Worm (Caenorhabditis elegans): ENCODE results near the gene dhs-28.

Gene dhs-28

DNA sequence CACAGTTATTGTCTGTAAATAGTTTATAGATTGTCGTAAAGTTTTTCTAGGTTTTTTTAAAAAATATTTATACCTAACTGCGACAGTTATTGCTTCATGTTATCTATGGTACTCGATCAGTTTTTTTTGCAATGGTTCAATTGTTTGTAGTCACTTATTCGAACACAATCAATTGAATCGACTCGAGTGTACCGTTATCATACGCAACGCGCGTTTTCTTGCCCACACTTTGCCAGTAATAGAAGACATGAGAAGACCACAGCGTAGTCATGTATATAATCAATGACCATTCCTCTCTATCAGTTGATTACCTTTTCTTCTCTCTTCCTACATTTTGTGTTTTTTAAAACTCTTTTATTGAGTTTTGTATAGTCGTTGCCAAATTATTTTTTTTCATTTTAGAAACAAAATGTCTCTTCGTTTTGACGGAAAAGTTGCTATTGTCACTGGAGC lies at the start of gene dhs-28:
Gene dhs-28, plus strand, starts transcription at position 403 of the 453 bp plus-strand sequence.
- no peak for TF ChIP-seq W03F9.2 (tag; optimal IDR thresholded peaks at IDR 0.05)
- no peak for TF ChIP-seq him-1 (tag; optimal IDR thresholded peaks at IDR 0.05)
- no peak for TF ChIP-seq dao-5 (tag; optimal IDR thresholded peaks at IDR 0.05)

DNA sequence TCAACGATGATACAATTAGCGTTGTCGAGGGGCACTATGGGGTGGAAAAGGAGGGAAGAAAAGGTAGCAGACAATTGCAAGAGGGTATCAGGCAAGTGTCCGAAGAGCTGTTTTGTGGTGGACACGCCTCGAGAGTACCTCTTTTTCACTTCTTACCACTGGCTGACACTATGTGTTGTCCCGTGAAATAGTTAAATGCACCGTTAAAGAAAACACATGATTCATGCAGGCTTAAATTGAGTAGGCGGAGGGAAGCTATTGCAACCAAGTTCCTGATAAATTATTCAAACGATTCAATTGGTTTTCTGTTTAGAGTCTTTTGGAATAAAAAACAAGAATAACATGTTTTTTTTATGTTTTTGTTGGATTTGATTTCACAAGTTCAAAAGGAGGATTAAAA lies 40.2 kb upstream of the dhs-28 start, which contains the start of gene irk-1:
Gene irk-1, minus strand, starts transcription at position 101 of the 400 bp plus-strand sequence.
- TF ChIP-seq W03F9.2 (tag; optimal IDR thresholded peaks at IDR 0.05) (no peak), dao-5 (tag; optimal IDR thresholded peaks at IDR 0.05) (no peak), him-1 (tag; optimal IDR thresholded peaks at IDR 0.05) (no peak)

DNA sequence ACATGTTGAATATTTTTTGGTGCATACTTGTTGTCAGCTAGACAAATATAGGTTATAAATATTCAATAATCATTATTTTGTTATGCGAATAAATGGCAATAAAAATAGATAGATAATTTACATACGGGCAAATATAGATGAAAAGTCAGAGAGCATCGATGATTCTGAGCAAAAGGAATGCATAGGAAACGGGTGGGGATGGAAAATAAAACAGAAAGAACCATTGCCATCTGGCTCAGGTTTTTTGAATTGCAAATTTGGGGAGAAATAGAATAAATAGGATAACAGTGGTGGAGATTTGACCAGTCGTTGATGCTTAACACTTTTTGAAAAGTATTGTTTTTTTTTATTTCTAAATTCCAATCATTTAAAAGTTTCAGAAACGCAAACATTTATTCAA lies 35.4 kb upstream of the dhs-28 start, which contains the start of gene idpp-6:
Gene idpp-6, plus strand, starts transcription at position 301 of the 400 bp plus-strand sequence.
- no peak for TF ChIP-seq dao-5 (tag; optimal IDR thresholded peaks at IDR 0.05)
- no peak for TF ChIP-seq W03F9.2 (tag; optimal IDR thresholded peaks at IDR 0.05)
- TF ChIP-seq him-1 (tag; optimal IDR thresholded peaks at IDR 0.05): no peak

DNA sequence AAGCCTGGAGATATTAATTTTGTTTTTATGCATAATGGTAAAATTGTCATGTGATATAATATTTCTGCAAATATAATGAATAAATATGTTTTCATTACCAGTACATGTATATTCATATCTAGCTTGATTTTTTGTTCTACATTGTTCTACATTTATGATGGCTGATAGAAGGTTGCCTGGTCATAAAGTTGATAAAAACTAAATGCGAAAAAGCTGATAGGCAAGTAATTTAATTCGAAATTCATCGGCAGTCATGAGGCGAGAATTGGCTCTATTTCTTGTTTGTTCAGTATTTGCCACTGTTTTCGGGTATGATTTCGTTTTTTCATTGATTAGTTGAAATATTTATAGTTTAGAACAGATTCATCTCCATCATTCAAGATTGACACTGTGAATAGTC lies 34.1 kb upstream of the dhs-28 start, which contains the start of gene bgal-2:
Gene bgal-2, plus strand, starts transcription at position 231 of the 400 bp plus-strand sequence.
- no peak for TF ChIP-seq W03F9.2 (tag; optimal IDR thresholded peaks at IDR 0.05)
- TF ChIP-seq dao-5 (tag; optimal IDR thresholded peaks at IDR 0.05): no peak
- TF ChIP-seq him-1 (tag; optimal IDR thresholded peaks at IDR 0.05): no peak

DNA sequence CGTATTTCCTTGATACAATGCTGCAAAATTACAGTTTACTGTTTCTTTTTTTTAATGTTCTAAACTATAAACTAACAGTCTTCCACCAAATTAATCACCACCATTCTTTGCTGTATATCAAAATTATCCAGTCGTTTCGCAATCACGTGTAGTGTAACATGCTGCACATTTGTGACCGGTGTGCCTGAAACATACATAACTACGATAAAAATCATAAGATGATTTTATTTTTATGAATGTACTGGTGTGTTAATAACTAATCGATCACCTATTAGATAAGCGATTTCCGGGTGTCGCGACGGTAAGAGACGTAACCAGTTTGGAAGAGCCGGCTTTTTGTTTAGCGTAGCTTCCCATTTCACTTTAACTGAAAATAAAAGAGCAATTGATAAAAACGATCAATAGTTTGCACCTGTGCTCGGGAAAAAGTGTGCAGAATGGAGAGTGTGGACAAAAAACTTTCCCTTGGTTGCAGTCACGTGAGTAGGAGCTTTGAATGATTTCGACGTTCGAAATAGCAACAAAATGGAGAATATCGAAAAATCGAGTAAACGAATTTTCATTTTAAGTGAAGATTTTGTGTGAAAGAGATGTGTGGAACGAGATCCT lies 29.2 kb upstream of the dhs-28 start, which contains the start of gene sgca-1:
Gene sgca-1, minus strand, starts transcription at position 584 of the 609 bp plus-strand sequence.
- TF ChIP-seq W03F9.2 (tag; optimal IDR thresholded peaks at IDR 0.05) (no peak), him-1 (tag; optimal IDR thresholded peaks at IDR 0.05) (no peak), dao-5 (tag; optimal IDR thresholded peaks at IDR 0.05) (no peak)

DNA sequence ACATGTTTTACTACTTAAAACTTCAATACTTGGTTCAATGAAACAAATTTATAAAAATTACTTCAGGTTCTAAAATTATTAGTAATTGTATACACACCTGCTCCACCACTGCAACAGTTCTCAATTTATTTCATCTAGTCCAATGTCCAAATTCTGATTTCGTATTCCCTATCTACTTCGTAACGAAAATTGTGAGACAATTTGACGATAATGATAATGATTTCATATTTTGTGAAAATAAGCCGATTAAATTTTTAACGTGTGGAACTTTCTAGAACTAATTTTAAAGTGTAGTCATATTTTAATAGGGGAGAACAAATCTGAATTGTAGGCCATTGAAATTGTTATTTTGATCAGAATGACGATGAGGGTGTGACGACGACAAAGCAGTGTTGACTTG lies 27.8 kb upstream of the dhs-28 start:
- TF ChIP-seq dao-5 (tag; optimal IDR thresholded peaks at IDR 0.05) (no peak), W03F9.2 (tag; optimal IDR thresholded peaks at IDR 0.05) (no peak), him-1 (tag; optimal IDR thresholded peaks at IDR 0.05) (no peak)

DNA sequence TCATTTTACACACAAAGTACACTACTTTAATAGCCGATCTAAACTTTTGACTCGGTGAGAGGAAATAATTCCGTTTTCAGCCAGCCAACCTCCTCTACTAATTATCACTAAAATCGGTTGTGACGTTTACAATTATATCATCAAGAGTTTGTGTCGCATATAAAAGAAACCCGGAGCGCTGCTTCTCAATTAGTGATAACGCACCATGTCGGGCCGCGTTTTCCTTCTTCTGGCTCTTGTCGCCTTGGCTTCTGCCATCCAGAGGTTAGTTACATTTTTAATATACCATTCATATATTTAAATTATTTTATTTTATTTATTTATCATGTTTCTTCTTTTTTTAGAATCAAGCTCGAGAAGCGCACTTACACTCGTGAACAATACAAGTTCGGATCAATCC lies 27.3 kb upstream of the dhs-28 start, which contains the start of gene asp-3:
Gene asp-3, plus strand, starts transcription at position 79 of the 400 bp plus-strand sequence.
- TF ChIP-seq dao-5 (tag; optimal IDR thresholded peaks at IDR 0.05) (no peak), W03F9.2 (tag; optimal IDR thresholded peaks at IDR 0.05) (no peak), him-1 (tag; optimal IDR thresholded peaks at IDR 0.05) (no peak)

DNA sequence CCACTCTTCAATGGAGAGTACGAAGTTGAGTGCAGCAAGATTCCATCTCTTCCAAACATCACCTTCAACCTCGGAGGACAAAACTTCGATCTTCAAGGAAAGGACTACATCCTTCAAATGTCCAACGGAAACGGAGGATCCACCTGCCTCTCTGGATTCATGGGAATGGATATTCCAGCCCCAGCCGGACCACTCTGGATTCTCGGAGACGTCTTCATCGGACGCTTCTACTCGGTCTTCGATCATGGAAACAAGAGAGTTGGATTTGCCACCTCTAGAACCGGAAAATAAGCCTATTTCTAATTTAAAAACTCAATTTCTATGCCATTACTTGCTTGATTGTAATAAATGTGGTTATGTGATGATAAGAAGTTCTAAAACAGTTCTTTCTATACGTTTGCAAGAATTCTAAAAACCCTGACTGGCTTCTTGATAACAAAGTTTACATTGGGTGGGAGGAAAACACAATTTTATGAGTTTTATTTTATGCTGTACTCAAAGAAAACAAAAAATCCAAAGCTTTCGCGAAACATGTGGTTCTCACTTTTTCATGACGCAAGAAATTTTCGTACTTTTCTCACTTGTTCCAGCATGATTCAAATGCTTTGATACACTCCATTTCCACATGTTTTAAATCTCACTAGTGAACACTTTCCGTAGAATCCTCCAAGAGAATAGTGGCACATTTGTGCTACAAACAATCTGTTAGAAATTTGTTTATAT lies 25.8 kb upstream of the dhs-28 start:
- TF ChIP-seq him-1 (tag; optimal IDR thresholded peaks at IDR 0.05) (no peak), dao-5 (tag; optimal IDR thresholded peaks at IDR 0.05) (no peak), W03F9.2 (tag; optimal IDR thresholded peaks at IDR 0.05) (no peak)

DNA sequence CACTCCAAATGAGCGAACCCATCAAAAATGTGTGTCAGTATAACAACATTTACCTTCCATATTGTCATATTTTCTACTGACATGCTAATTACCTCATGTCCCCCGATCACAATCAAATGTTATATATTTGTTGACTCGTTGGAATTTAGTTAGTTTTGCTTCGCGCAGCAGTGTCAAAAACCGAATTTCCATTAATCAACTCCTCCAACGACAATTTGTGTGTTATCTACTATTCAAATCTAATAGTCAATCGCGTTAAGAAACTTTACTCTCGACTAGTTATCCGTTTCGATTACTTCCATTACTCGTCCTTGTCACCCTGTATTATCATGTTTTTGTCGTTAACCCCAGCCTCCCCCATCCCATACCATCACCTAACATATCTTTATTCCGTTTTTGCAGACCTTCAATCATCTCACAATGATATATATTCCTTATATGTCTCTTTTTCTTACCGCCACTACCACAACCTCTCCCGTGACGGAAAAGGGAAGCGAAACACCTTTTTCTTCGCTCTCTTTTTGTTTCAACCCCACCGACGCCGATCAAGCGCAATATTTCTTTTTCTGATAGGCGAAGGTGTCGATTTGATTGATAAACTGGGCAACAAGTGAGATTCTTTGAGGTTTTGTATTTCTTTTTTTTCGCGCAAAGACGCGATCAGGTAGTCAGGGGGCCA lies 22.3 kb upstream of the dhs-28 start:
- TF ChIP-seq him-1 (tag; optimal IDR thresholded peaks at IDR 0.05): no peak
- TF ChIP-seq dao-5 (tag; optimal IDR thresholded peaks at IDR 0.05): no peak
- no peak for TF ChIP-seq W03F9.2 (tag; optimal IDR thresholded peaks at IDR 0.05)

DNA sequence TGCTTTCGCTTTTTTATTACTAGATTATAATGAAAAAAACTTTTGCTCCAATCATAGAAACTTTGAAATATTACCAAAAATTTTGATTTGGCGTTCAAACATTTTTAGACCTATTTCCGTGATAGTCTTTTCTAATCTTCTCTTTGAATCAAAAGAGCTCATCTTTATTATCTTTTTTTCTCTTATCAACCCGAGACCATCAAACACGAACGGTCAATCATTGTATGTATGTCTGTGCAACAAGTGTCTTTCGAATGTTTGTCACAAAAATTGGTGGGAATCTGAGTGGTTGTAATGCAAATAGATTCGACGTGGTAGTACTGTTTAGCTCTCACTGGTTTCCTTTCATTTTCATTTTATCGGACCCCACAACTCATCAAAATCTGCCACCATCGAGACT lies 18.5 kb upstream of the dhs-28 start, which contains the start of gene M03A8.3:
Gene M03A8.3, plus strand, starts transcription at position 278 of the 400 bp plus-strand sequence.
- TF ChIP-seq dao-5 (tag; optimal IDR thresholded peaks at IDR 0.05): no peak
- no peak for TF ChIP-seq him-1 (tag; optimal IDR thresholded peaks at IDR 0.05)
- TF ChIP-seq W03F9.2 (tag; optimal IDR thresholded peaks at IDR 0.05): no peak

DNA sequence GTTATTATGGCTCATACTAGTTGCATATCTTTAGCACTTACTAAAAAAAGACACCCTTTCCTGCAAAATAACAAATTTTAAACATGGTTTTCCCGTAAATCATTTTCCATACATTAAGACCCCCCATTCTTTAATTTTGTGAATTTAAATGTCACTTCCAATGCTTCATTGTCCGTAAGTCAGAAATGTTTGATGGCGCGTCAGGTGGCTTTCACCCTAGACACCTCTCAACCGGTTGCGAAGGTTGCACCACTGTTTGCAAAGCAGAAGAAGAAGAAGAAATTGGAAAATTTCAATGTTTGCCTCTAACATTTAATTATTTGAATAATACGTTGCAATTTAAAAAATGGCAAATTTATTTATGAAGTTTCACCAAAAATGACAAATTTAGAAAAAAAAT lies 16.7 kb upstream of the dhs-28 start:
- no peak for TF ChIP-seq W03F9.2 (tag; optimal IDR thresholded peaks at IDR 0.05)
- TF ChIP-seq dao-5 (tag; optimal IDR thresholded peaks at IDR 0.05): no peak
- no peak for TF ChIP-seq him-1 (tag; optimal IDR thresholded peaks at IDR 0.05)

DNA sequence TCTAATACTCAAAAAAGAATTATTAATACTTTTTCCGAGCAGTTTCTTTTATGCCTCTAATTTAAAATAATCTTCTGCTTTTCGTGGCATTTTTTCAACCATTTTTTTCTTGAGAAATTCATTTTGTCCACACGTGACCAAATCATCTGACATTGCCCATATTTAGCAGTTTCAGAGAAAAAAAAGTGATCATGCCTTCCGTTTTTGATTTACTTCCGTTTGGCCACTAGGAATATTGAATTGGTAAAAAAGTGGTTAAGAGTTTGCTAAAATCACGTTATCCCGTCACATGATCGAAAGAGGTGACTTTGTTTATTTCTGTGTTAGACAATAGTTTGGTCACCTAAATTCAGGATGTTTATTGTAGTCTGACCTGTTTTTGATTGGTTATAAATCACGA lies 13.8 kb upstream of the dhs-28 start:
- TF ChIP-seq W03F9.2 (tag; optimal IDR thresholded peaks at IDR 0.05) (no peak), him-1 (tag; optimal IDR thresholded peaks at IDR 0.05) (no peak), dao-5 (tag; optimal IDR thresholded peaks at IDR 0.05) (no peak)

DNA sequence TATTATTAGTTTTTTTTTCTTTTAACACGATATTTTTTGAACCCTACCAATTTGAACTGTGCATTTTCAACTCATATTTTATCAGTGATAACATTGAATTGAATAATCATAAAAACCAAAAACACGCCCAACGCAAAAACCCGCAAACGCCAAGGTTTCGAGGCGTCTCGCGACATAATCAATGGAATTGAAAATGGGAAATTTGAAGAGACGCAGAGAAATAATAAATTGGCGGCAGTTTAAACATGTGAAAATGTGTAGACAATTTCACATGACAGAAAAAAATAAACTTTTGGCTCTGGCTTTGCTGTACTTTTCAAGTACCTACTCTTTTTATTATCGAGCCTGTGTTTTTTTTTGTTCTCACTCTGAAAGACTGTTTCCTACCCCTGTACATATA lies 13.4 kb upstream of the dhs-28 start:
- TF ChIP-seq dao-5 (tag; optimal IDR thresholded peaks at IDR 0.05) (no peak), W03F9.2 (tag; optimal IDR thresholded peaks at IDR 0.05) (peak; percentile 4)

DNA sequence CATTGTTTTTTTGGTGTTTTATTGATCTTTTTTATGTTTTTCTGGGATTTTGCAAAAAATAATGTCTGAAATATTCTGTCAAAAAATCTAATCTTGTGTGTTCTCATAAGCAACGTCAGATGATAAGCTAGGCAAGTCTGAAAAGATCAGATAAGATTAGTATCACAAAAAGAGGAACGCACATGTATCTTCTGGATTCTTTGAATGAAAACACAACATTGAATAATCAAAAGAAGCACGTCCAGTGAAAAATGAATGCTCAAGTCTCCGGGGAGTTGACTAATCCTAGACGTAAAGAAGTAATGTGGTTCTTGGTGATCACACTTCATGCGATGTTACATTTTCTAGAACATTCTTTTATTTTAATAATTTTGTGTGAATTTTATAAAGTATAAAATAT lies 12.8 kb upstream of the dhs-28 start:
- TF ChIP-seq W03F9.2 (tag; optimal IDR thresholded peaks at IDR 0.05) (no peak), him-1 (tag; optimal IDR thresholded peaks at IDR 0.05) (no peak), dao-5 (tag; optimal IDR thresholded peaks at IDR 0.05) (no peak)

All from whole organism, L4/young adult.